Worm (Caenorhabditis elegans): ENCODE results near the gene srt-43.

srt-43 gene

DNA sequence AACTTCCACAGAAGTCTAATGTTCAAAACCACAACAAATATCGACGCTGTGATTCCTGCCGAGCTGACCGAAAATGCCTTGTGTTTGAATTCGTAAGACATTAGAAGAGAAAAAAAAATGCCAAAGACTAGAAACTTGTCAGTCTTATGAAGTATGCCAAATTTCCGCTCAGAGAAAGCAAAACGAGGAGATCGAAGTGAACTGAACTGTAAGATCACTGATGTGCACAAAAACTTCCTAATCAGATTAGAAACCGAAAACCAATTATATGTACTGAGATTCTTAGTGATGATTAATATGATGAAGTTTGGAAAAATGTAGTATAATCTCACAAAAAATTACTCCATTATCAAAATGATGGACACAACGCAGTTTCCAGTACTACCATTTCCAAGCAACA lies 19.4 kb downstream of the srt-43 start, which contains the start of gene srbc-44:
Gene srbc-44 (minus strand): TSS at position 101 of the 400 bp plus-strand sequence.
- no peak for TF ChIP-seq ztf-23 (GFP tag; IDR thresholded peaks at IDR 0.05)
- no peak for TF ChIP-seq klf-2 (GFP tag; conservative IDR thresholded peaks at IDR 0.05)

DNA sequence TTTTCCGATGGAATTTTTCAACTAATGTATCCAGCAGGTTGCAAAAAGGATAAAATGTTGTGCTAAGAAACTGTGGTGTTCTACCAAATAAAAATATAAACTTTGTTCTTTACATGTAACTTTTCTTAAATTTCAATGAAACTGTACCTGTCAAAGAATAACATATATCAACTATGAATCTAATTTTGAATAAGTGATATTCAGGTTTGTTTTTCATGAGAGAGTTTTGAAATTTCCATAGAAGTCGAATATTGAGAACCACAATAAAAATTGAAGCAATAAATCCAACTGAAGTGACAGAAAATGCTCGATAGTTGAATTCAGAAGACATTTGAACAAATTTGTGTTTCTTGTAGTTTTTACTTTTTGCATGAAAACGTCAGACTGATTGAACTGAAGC lies 21.1 kb downstream of the srt-43 start, which contains the start of gene srbc-43:
Gene srbc-43 (minus strand): TSS at position 331 of the 400 bp plus-strand sequence.
- TF ChIP-seq cog-1 (tag; optimal IDR thresholded peaks at IDR 0.05), result no peak

DNA sequence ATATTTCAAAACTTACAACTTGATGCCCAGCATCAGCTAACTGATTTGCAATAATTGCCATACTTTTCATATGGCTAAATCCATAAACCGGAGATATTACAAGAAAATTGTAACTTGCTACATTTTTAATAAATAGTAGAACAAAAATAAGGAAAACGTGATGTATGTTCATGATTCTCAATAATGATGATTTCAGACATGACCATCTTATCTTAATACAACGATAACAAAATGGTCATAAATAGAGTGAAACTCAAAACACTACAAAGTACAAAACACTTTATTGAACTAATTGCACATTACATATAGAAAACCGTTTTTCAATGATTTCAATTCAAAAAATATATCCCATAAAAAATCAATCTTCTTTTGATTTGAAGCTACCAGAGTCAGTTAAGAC lies 23.7 kb downstream of the srt-43 start, which contains the start of gene ugt-5:
Gene ugt-5 (minus strand): TSS at position 214 of the 400 bp plus-strand sequence.
- TF ChIP-seq flt-1 (GFP tag; IDR thresholded peaks at IDR 0.05) (no peak), ztf-23 (GFP tag; IDR thresholded peaks at IDR 0.05) (no peak), tab-1 (GFP tag; IDR thresholded peaks at IDR 0.05) (no peak), cog-1 (tag; optimal IDR thresholded peaks at IDR 0.05) (no peak), T22C8.4 (GFP tag; IDR thresholded peaks at IDR 0.05) (no peak)

- TF ChIP-seq med-1 (GFP tag; optimal IDR thresholded peaks at IDR 0.05; ENCODE audit: insufficient read depth), result no peak
- TF ChIP-seq ref-1 (GFP tag; conservative IDR thresholded peaks at IDR 0.05), result no peak
- TF ChIP-seq flt-1 (GFP tag; IDR thresholded peaks at IDR 0.05), result no peak
- TF ChIP-seq cog-1 (tag; optimal IDR thresholded peaks at IDR 0.05), result no peak
These were observed 26.1 kb downstream of the srt-43 start, which contains the start of gene ugt-4 for ce11 chrV:12795196-12795595. TSS of gene ugt-4 (minus strand) at chrV:12795336.

ce11 chrV:12795927-12796326 lies 26.9 kb downstream of the srt-43 start:
- TF ChIP-seq ztf-23 (GFP tag; IDR thresholded peaks at IDR 0.05), result no peak
- TF ChIP-seq klf-2 (GFP tag; conservative IDR thresholded peaks at IDR 0.05), result no peak
- TF ChIP-seq ref-1 (GFP tag; conservative IDR thresholded peaks at IDR 0.05), result no peak
- TF ChIP-seq flt-1 (GFP tag; IDR thresholded peaks at IDR 0.05), result no peak
- TF ChIP-seq cog-1 (tag; optimal IDR thresholded peaks at IDR 0.05), result no peak
- TF ChIP-seq med-1 (GFP tag; optimal IDR thresholded peaks at IDR 0.05; ENCODE audit: insufficient read depth), result no peak
- TF ChIP-seq T22C8.4 (GFP tag; IDR thresholded peaks at IDR 0.05), result no peak
- no peak for TF ChIP-seq ztf-29 (GFP tag; IDR thresholded peaks at IDR 0.05)
- no peak for TF ChIP-seq tab-1 (GFP tag; IDR thresholded peaks at IDR 0.05)

DNA sequence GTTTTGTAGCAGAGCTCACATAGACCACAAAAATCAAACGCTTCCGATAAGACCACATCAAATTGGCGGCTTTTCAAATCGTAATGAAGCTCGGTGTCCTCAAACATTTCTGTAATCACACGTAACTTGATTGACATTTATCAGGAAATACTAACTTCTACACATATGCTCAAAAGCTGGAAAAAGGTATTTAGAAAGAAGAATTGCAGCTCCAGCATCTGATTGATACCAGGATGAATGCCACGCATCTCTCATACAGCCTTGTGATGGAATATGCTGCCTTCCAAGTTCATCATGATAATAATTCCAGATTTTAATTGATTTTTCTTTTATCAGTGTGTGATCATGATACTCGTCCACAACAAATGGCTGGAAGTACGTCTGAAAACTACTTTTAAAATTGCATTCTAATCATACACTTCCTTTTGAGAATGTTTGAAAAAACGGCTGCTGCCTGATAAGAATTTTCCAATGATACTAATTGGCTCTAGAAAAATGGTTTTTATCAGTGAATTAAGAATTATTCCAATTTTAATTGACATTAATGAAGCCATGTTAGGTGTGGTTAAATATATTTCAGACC lies 28.0 kb downstream of the srt-43 start:
- TF ChIP-seq T22C8.4 (GFP tag; IDR thresholded peaks at IDR 0.05), result no peak
- no peak for TF ChIP-seq ztf-29 (GFP tag; IDR thresholded peaks at IDR 0.05)
- no peak for TF ChIP-seq flt-1 (GFP tag; IDR thresholded peaks at IDR 0.05)
- TF ChIP-seq klf-2 (GFP tag; conservative IDR thresholded peaks at IDR 0.05), result no peak
- no peak for TF ChIP-seq tab-1 (GFP tag; IDR thresholded peaks at IDR 0.05)
- no peak for TF ChIP-seq med-1 (GFP tag; optimal IDR thresholded peaks at IDR 0.05; ENCODE audit: insufficient read depth)
- no peak for TF ChIP-seq ref-1 (GFP tag; conservative IDR thresholded peaks at IDR 0.05)
- no peak for TF ChIP-seq ztf-23 (GFP tag; IDR thresholded peaks at IDR 0.05)
- TF ChIP-seq cog-1 (tag; optimal IDR thresholded peaks at IDR 0.05), result no peak

- TF ChIP-seq cog-1 (tag; optimal IDR thresholded peaks at IDR 0.05), result no peak
- no peak for TF ChIP-seq ztf-23 (GFP tag; IDR thresholded peaks at IDR 0.05)
- no peak for TF ChIP-seq ztf-29 (GFP tag; IDR thresholded peaks at IDR 0.05)
- TF ChIP-seq ref-1 (GFP tag; conservative IDR thresholded peaks at IDR 0.05), result no peak
- TF ChIP-seq flt-1 (GFP tag; IDR thresholded peaks at IDR 0.05), result no peak
- no peak for TF ChIP-seq tab-1 (GFP tag; IDR thresholded peaks at IDR 0.05)
- no peak for TF ChIP-seq med-1 (GFP tag; optimal IDR thresholded peaks at IDR 0.05; ENCODE audit: insufficient read depth)
- TF ChIP-seq klf-2 (GFP tag; conservative IDR thresholded peaks at IDR 0.05), result no peak
- no peak for TF ChIP-seq T22C8.4 (GFP tag; IDR thresholded peaks at IDR 0.05)
These were observed 28.9 kb downstream of the srt-43 start, which contains the start of gene ugt-6 for ce11 chrV:12797992-12798391. TSS of gene ugt-6 (minus strand) at chrV:12798224.

ce11 chrV:12800171-12800570 lies 31.1 kb downstream of the srt-43 start, which contains the start of gene ugt-3:
TSS of gene ugt-3 (minus strand) at chrV:12800271.
- no peak for TF ChIP-seq cog-1 (tag; optimal IDR thresholded peaks at IDR 0.05)
- no peak for TF ChIP-seq ztf-23 (GFP tag; IDR thresholded peaks at IDR 0.05)
- TF ChIP-seq flt-1 (GFP tag; IDR thresholded peaks at IDR 0.05), result no peak
- TF ChIP-seq tab-1 (GFP tag; IDR thresholded peaks at IDR 0.05), result no peak
- TF ChIP-seq med-1 (GFP tag; optimal IDR thresholded peaks at IDR 0.05; ENCODE audit: insufficient read depth), result no peak
- no peak for TF ChIP-seq T22C8.4 (GFP tag; IDR thresholded peaks at IDR 0.05)
- TF ChIP-seq ztf-29 (GFP tag; IDR thresholded peaks at IDR 0.05), result no peak
- no peak for TF ChIP-seq ref-1 (GFP tag; conservative IDR thresholded peaks at IDR 0.05)
- TF ChIP-seq klf-2 (GFP tag; conservative IDR thresholded peaks at IDR 0.05), result no peak

DNA sequence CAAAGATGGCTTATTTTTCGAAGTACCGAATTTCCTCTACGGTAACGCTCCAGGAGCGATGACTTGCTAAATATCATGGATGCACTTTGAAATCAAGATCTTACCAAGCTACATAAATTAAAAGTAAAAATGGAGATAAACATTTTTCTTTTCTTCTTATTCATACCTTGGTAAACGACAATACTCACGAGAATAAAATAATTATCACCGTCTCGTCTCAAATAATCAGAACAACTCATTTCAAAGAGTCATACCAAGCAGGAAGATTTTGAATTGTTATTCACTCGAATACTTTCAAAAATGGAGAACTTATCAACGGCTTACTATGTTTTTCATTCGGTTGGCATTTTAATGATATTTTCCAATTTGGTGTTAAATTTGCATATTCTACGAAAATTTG lies 34.2 kb downstream of the srt-43 start, which contains the start of gene srbc-45:
Gene srbc-45 (plus strand): TSS at position 301 of the 400 bp plus-strand sequence.
- TF ChIP-seq cog-1 (tag; optimal IDR thresholded peaks at IDR 0.05) (no peak), ref-1 (GFP tag; conservative IDR thresholded peaks at IDR 0.05) (no peak), tab-1 (GFP tag; IDR thresholded peaks at IDR 0.05) (no peak), flt-1 (GFP tag; IDR thresholded peaks at IDR 0.05) (no peak), T22C8.4 (GFP tag; IDR thresholded peaks at IDR 0.05) (no peak)

DNA sequence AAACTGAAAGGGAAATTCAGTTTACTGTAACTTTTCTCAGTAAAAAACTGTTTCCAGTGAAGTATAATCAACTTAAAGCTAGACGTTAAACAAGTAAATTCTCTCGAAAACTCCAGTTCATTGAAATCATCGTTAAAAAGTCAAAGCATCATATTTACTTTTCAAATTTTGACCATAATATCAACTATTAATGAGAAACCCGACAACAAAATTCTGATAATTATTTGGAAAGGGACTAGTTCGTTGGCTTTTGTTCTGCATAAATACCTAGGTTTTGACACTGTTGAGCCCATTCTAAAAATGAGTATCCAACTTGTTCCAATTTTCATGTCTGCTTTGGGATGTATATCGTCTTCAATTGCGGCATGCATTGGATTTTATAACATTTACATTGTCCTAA lies 37.1 kb downstream of the srt-43 start, which contains the start of gene ZC443.7:
Gene ZC443.7 (plus strand): TSS at position 301 of the 400 bp plus-strand sequence.
- TF ChIP-seq med-1 (GFP tag; optimal IDR thresholded peaks at IDR 0.05; ENCODE audit: insufficient read depth) (no peak), ref-1 (GFP tag; conservative IDR thresholded peaks at IDR 0.05) (no peak), klf-2 (GFP tag; conservative IDR thresholded peaks at IDR 0.05) (no peak), T22C8.4 (GFP tag; IDR thresholded peaks at IDR 0.05) (no peak), ztf-23 (GFP tag; IDR thresholded peaks at IDR 0.05) (no peak), tab-1 (GFP tag; IDR thresholded peaks at IDR 0.05) (no peak), flt-1 (GFP tag; IDR thresholded peaks at IDR 0.05) (no peak)
